Worm (Caenorhabditis elegans) whole organism, young adult: ENCODE data around the gene F58G6.7.

Experiments used
- F22D6.2 ChIP-seq: sonication (generic microtip); optimal IDR thresholded peaks from 2 replicates; lab custom pipeline; 2016; ENCODE audit warnings: mild to moderate bottlenecking, missing genetic modification characterization, missing compliant biosample characterization
- F23B12.7 ChIP-seq: sonication (generic microtip); optimal IDR thresholded peaks from 2 replicates; lab custom pipeline; 2017; ENCODE audit warnings: missing genetic modification characterization, mild to moderate bottlenecking, missing compliant biosample characterization, antibody characterized with exemption, moderate library complexity; ENCODE audit not compliant: insufficient read depth
- ceh-40 ChIP-seq: fragments of 200-800 bp; sonication (Bioruptor generic); IDR thresholded peaks from 2 replicates; pipeline ENCODE4 v1.3.6; 2022; ENCODE audit warnings: missing genetic modification characterization, missing compliant biosample characterization
- ceh-58 ChIP-seq: fragments of 200-800 bp; sonication (Bioruptor generic); IDR thresholded peaks from 2 replicates; pipeline ENCODE4 v1.3.6; 2022; ENCODE audit warnings: missing genetic modification characterization, missing compliant biosample characterization
- ets-4 ChIP-seq: fragments of 200-800 bp; sonication (Bioruptor generic); optimal IDR thresholded peaks from 2 replicates; lab custom pipeline; 2018; ENCODE audit warnings: mild to moderate bottlenecking, missing genetic modification characterization, missing compliant biosample characterization
- lin-35 ChIP-seq, 3 experiments: fragments of 150-350 bp in 2 of 3; sonication (generic microtip) in 1 of 3; optimal IDR thresholded peaks; 2 replicates each; lab custom pipeline; 2014 to 2018; ENCODE audit warnings: missing biosample characterization in 3 of 3, missing genetic modification characterization in 3 of 3, missing genetic modification reagents in 3 of 3
- mes-4 ChIP-seq: sonication (generic microtip); optimal IDR thresholded peaks from 2 replicates; lab custom pipeline; 2016; ENCODE audit warnings: missing genotype, missing genetic modification characterization, missing compliant biosample characterization
- rpc-1 ChIP-seq, 2 experiments: fragments of 150-350 bp in 1 of 2; sonication (generic microtip) in 1 of 2; optimal IDR thresholded peaks; 2 replicates each; lab custom pipeline; 2014 to 2018; ENCODE audit warnings: missing biosample characterization in 1 of 2, missing genetic modification characterization in 1 of 2, missing genetic modification reagents in 1 of 2, missing genotype in 1 of 2
- unc-130 ChIP-seq: sonication (generic microtip); optimal IDR thresholded peaks from 2 replicates; lab custom pipeline; 2016; ENCODE audit warnings: missing genetic modification reagents, missing genetic modification characterization, missing compliant biosample characterization

ce11 chrIV:9678007-9678406 is 23.9 kb downstream of the F58G6.7 start:
- TF ChIP-seq mes-4 (tag; lab: Kevin White, UChicago) (no peak), ceh-58 (GFP tag; lab: Robert Waterston, UW) (no peak), ets-4 (no peak), lin-35 (GFP tag; optimal IDR thresholded peaks at IDR 0.05; lab: Kevin White, UChicago) (no peak), ceh-40 (GFP tag; lab: Robert Waterston, UW) (no peak), F22D6.2 (no peak), F23B12.7 (tag; lab: Kevin White, UChicago) (no peak), rpc-1 (optimal IDR thresholded peaks at IDR 0.05; lab: Kevin White, UChicago) (no peak), rpc-1 (tag; optimal IDR thresholded peaks at IDR 0.05; lab: Kevin White, UChicago) (no peak), unc-130 (GFP tag; lab: Kevin White, UChicago) (no peak)
